Worm (Caenorhabditis elegans) whole organism, late embryonic: ENCODE data around the gene F07A11.1.

ENCODE experiments used
- C08G9.2 ChIP-seq: sonication (generic microtip); optimal IDR thresholded peaks from 2 replicates; lab custom pipeline; 2016; ENCODE audit warnings: mild to moderate bottlenecking, missing genetic modification characterization, moderate library complexity, missing compliant biosample characterization
- C38D4.7 ChIP-seq: fragments of 200-800 bp; sonication (Bioruptor generic); optimal IDR thresholded peaks from 2 replicates; lab custom pipeline; 2018; ENCODE audit warnings: mild to moderate bottlenecking, missing genetic modification characterization, moderate library complexity, missing compliant biosample characterization
- K02D7.2 ChIP-seq: sonication (generic microtip); optimal IDR thresholded peaks from 2 replicates; lab custom pipeline; 2017; ENCODE audit warnings: mild to moderate bottlenecking, missing genetic modification characterization, missing compliant biosample characterization
- K09A11.1 ChIP-seq: sonication (generic microtip); optimal IDR thresholded peaks from 2 replicates; lab custom pipeline; 2017; ENCODE audit warnings: antibody characterized with exemption, mild to moderate bottlenecking, missing genetic modification characterization, missing compliant biosample characterization; ENCODE audit not compliant: insufficient read depth
- ama-1 ChIP-seq: fragments of 150-350 bp; optimal IDR thresholded peaks from 2 replicates; lab custom pipeline; 2014
- ceh-18 ChIP-seq: sonication (generic microtip); optimal IDR thresholded peaks from 2 replicates; lab custom pipeline; 2016; ENCODE audit warnings: missing genetic modification characterization, missing compliant biosample characterization
- ceh-19 ChIP-seq: fragments of 200-800 bp; sonication (Bioruptor generic); optimal IDR thresholded peaks from 2 replicates; lab custom pipeline; 2018; ENCODE audit warnings: mild to moderate bottlenecking, missing genetic modification characterization, missing compliant biosample characterization
- ceh-2 ChIP-seq: sonication (generic microtip); optimal IDR thresholded peaks from 2 replicates; lab custom pipeline; 2016; ENCODE audit warnings: missing genotype, missing genetic modification characterization, missing compliant biosample characterization
- ceh-22 ChIP-seq: sonication (generic microtip); optimal IDR thresholded peaks from 2 replicates; lab custom pipeline; 2017; ENCODE audit warnings: missing biosample characterization, missing genetic modification characterization
- ceh-31 ChIP-seq: sonication (generic microtip); optimal IDR thresholded peaks from 2 replicates; lab custom pipeline; 2016; ENCODE audit warnings: missing genetic modification characterization, missing compliant biosample characterization
- ceh-34 ChIP-seq: sonication (generic microtip); optimal IDR thresholded peaks from 2 replicates; lab custom pipeline; 2016; ENCODE audit warnings: mild to moderate bottlenecking, missing genetic modification characterization, missing compliant biosample characterization
- ceh-45 ChIP-seq: fragments of 200-800 bp; sonication (Bioruptor generic); IDR thresholded peaks from 2 replicates; pipeline ENCODE4 v1.3.6; 2022; ENCODE audit warnings: missing genetic modification reagents, missing genetic modification characterization, missing compliant biosample characterization
- ceh-48 ChIP-seq: sonication (generic microtip); optimal IDR thresholded peaks from 2 replicates; lab custom pipeline; 2016; ENCODE audit warnings: missing genetic modification characterization, inconsistent platforms, missing compliant biosample characterization
- che-1 ChIP-seq: sonication (generic microtip); optimal IDR thresholded peaks from 2 replicates; lab custom pipeline; 2016; ENCODE audit warnings: mild to moderate bottlenecking, missing genetic modification characterization, missing compliant biosample characterization
- dmd-4 ChIP-seq: sonication (generic microtip); optimal IDR thresholded peaks from 2 replicates; lab custom pipeline; 2016; ENCODE audit warnings: borderline replicate concordance, missing genetic modification characterization, missing compliant biosample characterization
- elt-2 ChIP-seq: sonication (generic microtip); optimal IDR thresholded peaks from 2 replicates; lab custom pipeline; 2016; ENCODE audit warnings: missing genetic modification reagents, missing genetic modification characterization, missing compliant biosample characterization
- ets-4 ChIP-seq: sonication (generic microtip); optimal IDR thresholded peaks from 2 replicates; lab custom pipeline; 2016; ENCODE audit warnings: missing genetic modification characterization, missing compliant biosample characterization
- eyg-1 ChIP-seq: sonication (generic microtip); optimal IDR thresholded peaks from 2 replicates; lab custom pipeline; 2016; ENCODE audit warnings: missing genotype, missing genetic modification characterization, missing compliant biosample characterization
- fkh-10 ChIP-seq: fragments of 150-350 bp; optimal IDR thresholded peaks from 2 replicates; lab custom pipeline; 2014; ENCODE audit warnings: missing biosample characterization, missing genetic modification reagents, missing genetic modification characterization
- hlh-13 ChIP-seq: fragments of 200-800 bp; sonication (Bioruptor generic); optimal IDR thresholded peaks from 2 replicates; lab custom pipeline; 2018; ENCODE audit warnings: mild to moderate bottlenecking, missing genetic modification characterization, missing compliant biosample characterization
- hlh-30 ChIP-seq: sonication (generic microtip); optimal IDR thresholded peaks from 2 replicates; lab custom pipeline; 2017; ENCODE audit warnings: antibody characterized with exemption, missing genetic modification characterization, missing compliant biosample characterization; ENCODE audit not compliant: insufficient read depth
- hlh-6 ChIP-seq: sonication (generic microtip); optimal IDR thresholded peaks from 2 replicates; lab custom pipeline; 2016; ENCODE audit warnings: missing genotype, missing genetic modification characterization, missing compliant biosample characterization
- hlh-8 ChIP-seq: sonication (generic microtip); optimal IDR thresholded peaks from 2 replicates; lab custom pipeline; 2016; ENCODE audit warnings: missing genotype, missing genetic modification characterization, missing compliant biosample characterization
- lim-6 ChIP-seq: sonication (generic microtip); optimal IDR thresholded peaks from 2 replicates; lab custom pipeline; 2016; ENCODE audit warnings: missing genetic modification characterization, missing compliant biosample characterization
- nfya-1 ChIP-seq: sonication (generic microtip); optimal IDR thresholded peaks from 2 replicates; lab custom pipeline; 2017; ENCODE audit warnings: missing genetic modification characterization, mild to moderate bottlenecking, missing compliant biosample characterization, antibody characterized with exemption, moderate library complexity
- npax-4 ChIP-seq: sonication (generic microtip); optimal IDR thresholded peaks from 2 replicates; lab custom pipeline; 2016; ENCODE audit warnings: missing genetic modification characterization, missing compliant biosample characterization
- pat-9 ChIP-seq: fragments of 200-800 bp; sonication (Bioruptor generic); optimal IDR thresholded peaks from 2 replicates; lab custom pipeline; 2018; ENCODE audit warnings: mild to moderate bottlenecking, missing genetic modification characterization, moderate library complexity, missing compliant biosample characterization
- pqm-1 ChIP-seq: sonication (generic microtip); optimal IDR thresholded peaks from 2 replicates; lab custom pipeline; 2016; ENCODE audit warnings: missing genetic modification characterization, missing compliant biosample characterization
- rnt-1 ChIP-seq: sonication (generic microtip); optimal IDR thresholded peaks from 2 replicates; lab custom pipeline; 2016; ENCODE audit warnings: missing genetic modification characterization, missing compliant biosample characterization
- sdc-2 ChIP-seq: sonication (generic microtip); optimal IDR thresholded peaks from 2 replicates; lab custom pipeline; 2016; ENCODE audit warnings: missing genotype, missing genetic modification characterization, missing compliant biosample characterization
- syd-9 ChIP-seq: sonication (generic microtip); optimal IDR thresholded peaks from 2 replicates; lab custom pipeline; 2016; ENCODE audit warnings: mild to moderate bottlenecking, missing genetic modification characterization, moderate library complexity, missing compliant biosample characterization
- tbx-2 ChIP-seq: sonication (generic microtip); optimal IDR thresholded peaks from 2 replicates; lab custom pipeline; 2016; ENCODE audit warnings: missing genetic modification characterization, missing compliant biosample characterization
- ttx-3 ChIP-seq: sonication (generic microtip); optimal IDR thresholded peaks from 2 replicates; lab custom pipeline; 2016; ENCODE audit warnings: missing genetic modification reagents, missing genetic modification characterization, missing compliant biosample characterization
- unc-3 ChIP-seq, 2 experiments: fragments of 200-800 bp in 1 of 2; sonication (Bioruptor generic) in 1 of 2; sonication (generic microtip) in 1 of 2; conservative IDR thresholded peaks in 1 of 2; optimal IDR thresholded peaks in 1 of 2; 2 replicates each; pipeline versions ENCODE4 v1.3.6 to Lab custom; 2016 to 2022; ENCODE audit warnings: missing compliant biosample characterization in 2 of 2, missing genetic modification characterization in 2 of 2, missing genetic modification reagents in 1 of 2
- unc-42 ChIP-seq: sonication (generic microtip); optimal IDR thresholded peaks from 2 replicates; lab custom pipeline; 2016; ENCODE audit warnings: missing genotype, missing genetic modification characterization, missing compliant biosample characterization
- unc-86 ChIP-seq: sonication (generic microtip); optimal IDR thresholded peaks from 2 replicates; lab custom pipeline; 2016; ENCODE audit warnings: missing genetic modification characterization, missing compliant biosample characterization
- zip-5 ChIP-seq: sonication (generic microtip); optimal IDR thresholded peaks from 2 replicates; lab custom pipeline; 2016; ENCODE audit warnings: missing genetic modification characterization, missing compliant biosample characterization

Gene F07A11.1

ce11 chrII:11619895-11620439 lies 28.0 kb upstream of the F07A11.1 start:
- TF ChIP-seq eyg-1 (peak; percentile 18), nfya-1 (peak; percentile 44), syd-9 (tag; lab: Kevin White, UChicago) (peak; percentile 32), ets-4 (peak; percentile 31), ceh-31 (tag; lab: Kevin White, UChicago) (peak; percentile 43), unc-86 (tag; lab: Kevin White, UChicago) (peak; percentile 6), ceh-34 (tag; lab: Kevin White, UChicago) (peak; percentile 57), unc-3 (GFP tag; conservative IDR thresholded peaks at IDR 0.05; lab: Robert Waterston, UW) (no peak), unc-3 (tag; optimal IDR thresholded peaks at IDR 0.05; lab: Kevin White, UChicago) (no peak), hlh-13 (no peak), C08G9.2 (tag; lab: Kevin White, UChicago) (no peak), tbx-2 (tag; lab: Kevin White, UChicago) (peak; percentile 23), fkh-10 (no peak), ama-1 (lab: Kevin White, UChicago) (no peak), ceh-18 (tag; lab: Kevin White, UChicago) (peak; percentile 65), hlh-30 (tag; lab: Kevin White, UChicago) (no peak), ceh-2 (tag; lab: Kevin White, UChicago) (peak; percentile 4), rnt-1 (no peak), pat-9 (tag; lab: Kevin White, UChicago) (no peak), dmd-4 (peak; percentile 44)
- TF ChIP-seq, all 69 proteins: peak for 11

ce11 chrII:11619171-11619570 lies 27.2 kb upstream of the F07A11.1 start:
- no peak for TF ChIP-seq zip-5 (tag; lab: Kevin White, UChicago)
- TF ChIP-seq elt-2 (tag; lab: Kevin White, UChicago) = peak; percentile 25

ce11 chrII:11617715-11618114 lies 25.8 kb upstream of the F07A11.1 start:
- TF ChIP-seq ceh-19 (GFP tag; lab: Kevin White, UChicago) (no peak), ttx-3 (no peak), ceh-48 (no peak), hlh-6 (no peak), K02D7.2 (tag; lab: Kevin White, UChicago) (no peak), pqm-1 (tag; lab: Kevin White, UChicago) (no peak), hlh-8 (tag; lab: Kevin White, UChicago) (no peak), ama-1 (lab: Kevin White, UChicago) (no peak), zip-5 (tag; lab: Kevin White, UChicago) (no peak), C08G9.2 (tag; lab: Kevin White, UChicago) (no peak)

- TF ChIP-seq lim-6 (tag; lab: Kevin White, UChicago) (no peak), unc-3 (GFP tag; conservative IDR thresholded peaks at IDR 0.05; lab: Robert Waterston, UW) (no peak), unc-3 (tag; optimal IDR thresholded peaks at IDR 0.05; lab: Kevin White, UChicago) (no peak), sdc-2 (no peak), syd-9 (tag; lab: Kevin White, UChicago) (no peak), ceh-22 (tag; lab: Kevin White, UChicago) (no peak), C08G9.2 (tag; lab: Kevin White, UChicago) (no peak), eyg-1 (no peak), che-1 (tag; lab: Kevin White, UChicago) (no peak), ceh-45 (GFP tag; lab: Robert Waterston, UW) (no peak), ceh-48 (no peak), pat-9 (tag; lab: Kevin White, UChicago) (no peak), K09A11.1 (no peak), npax-4 (no peak), ets-4 (no peak), C38D4.7 (GFP tag; lab: Kevin White, UChicago) (no peak), unc-86 (tag; lab: Kevin White, UChicago) (no peak), ceh-34 (tag; lab: Kevin White, UChicago) (no peak), unc-42 (tag; lab: Kevin White, UChicago) (no peak)
Measured at ce11 chrII:11616333-11616942, 24.5 kb upstream of the F07A11.1 start.
